Worm (Caenorhabditis elegans): ENCODE data around the gene T06A1.1.
A peak's percentile ranks its signal among the peaks of the same experiment; 100 is the strongest.

The T06A1.1 gene

ce11 chrV:1966962-1967361 is 41.6 kb upstream of the T06A1.1 start:
- no peak for TF ChIP-seq rec-8 (tag; optimal IDR thresholded peaks at IDR 0.05)
- peak; percentile 75 for TF ChIP-seq F22D6.2 (tag; optimal IDR thresholded peaks at IDR 0.05)
- TF ChIP-seq Y79H2A.3 (GFP tag; conservative IDR thresholded peaks at IDR 0.05) = no peak
- peak; percentile 33 for TF ChIP-seq nhr-80 (tag; optimal IDR thresholded peaks at IDR 0.05)

ce11 chrV:1964806-1965205 is 39.4 kb upstream of the T06A1.1 start, which contains the start of gene srj-15:
Gene srj-15 (minus strand): TSS chrV:1964906.
- TF ChIP-seq madf-3 (GFP tag; IDR thresholded peaks at IDR 0.05) (no peak), sptf-2 (GFP tag; optimal IDR thresholded peaks at IDR 0.05) (no peak), nfyb-1 (GFP tag; IDR thresholded peaks at IDR 0.05) (no peak), C06A6.2 (GFP tag; conservative IDR thresholded peaks at IDR 0.05) (no peak)

- TF ChIP-seq F55B11.4 (tag; optimal IDR thresholded peaks at IDR 0.05; ENCODE audit: borderline replicate concordance, insufficient read depth) = no peak
- TF ChIP-seq lin-54 (GFP tag; optimal IDR thresholded peaks at IDR 0.05) = no peak
- TF ChIP-seq hlh-12 (tag; optimal IDR thresholded peaks at IDR 0.05) = no peak
- TF ChIP-seq madf-3 (GFP tag; IDR thresholded peaks at IDR 0.05) = no peak
- no peak for TF ChIP-seq egl-44 (GFP tag; IDR thresholded peaks at IDR 0.05)
- TF ChIP-seq K11D2.4 (GFP tag; IDR thresholded peaks at IDR 0.05) = no peak
- TF ChIP-seq rcor-1 (GFP tag; IDR thresholded peaks at IDR 0.05) = no peak
- no peak for TF ChIP-seq lir-1 (GFP tag; conservative IDR thresholded peaks at IDR 0.05)
- TF ChIP-seq nhr-120 (GFP tag; IDR thresholded peaks at IDR 0.05) = no peak
- TF ChIP-seq attf-6 (GFP tag; IDR thresholded peaks at IDR 0.05) = no peak
- no peak for TF ChIP-seq chd-7 (tag; optimal IDR thresholded peaks at IDR 0.05)
- TF ChIP-seq akir-1 (GFP tag; optimal IDR thresholded peaks at IDR 0.05) = no peak
These were observed 36.1 kb upstream of the T06A1.1 start, which contains the start of gene Y40B10B.1 for ce11 chrV:1961453-1961852. Gene Y40B10B.1 (minus strand): TSS chrV:1961553.

- TF ChIP-seq ceh-79 (tag; optimal IDR thresholded peaks at IDR 0.05) (no peak), snpc-4 (GFP tag; optimal IDR thresholded peaks at IDR 0.05) (no peak), snpc-4 (tag; optimal IDR thresholded peaks at IDR 0.05) (no peak), zfh-2 (GFP tag; conservative IDR thresholded peaks at IDR 0.05) (no peak), F10E7.11 (tag; optimal IDR thresholded peaks at IDR 0.05) (no peak), snpc-1.1 (tag; optimal IDR thresholded peaks at IDR 0.05; ENCODE audit: insufficient read depth) (no peak)
These were observed 31.7 kb upstream of the T06A1.1 start, which contains the start of gene fipr-25 for ce11 chrV:1957110-1957509. Gene fipr-25 (plus strand): TSS chrV:1957410.

- TF ChIP-seq ceh-100 (GFP tag; IDR thresholded peaks at IDR 0.05) (no peak), hmg-1.2 (GFP tag; IDR thresholded peaks at IDR 0.05) (no peak), dpl-1 (GFP tag; optimal IDR thresholded peaks at IDR 0.05) (no peak), madf-3 (GFP tag; IDR thresholded peaks at IDR 0.05) (no peak), snpc-3.4 (tag; optimal IDR thresholded peaks at IDR 0.05) (no peak), F23B12.7 (tag; optimal IDR thresholded peaks at IDR 0.05; ENCODE audit: insufficient read depth) (no peak), dox-1 (GFP tag; IDR thresholded peaks at IDR 0.05) (no peak)
These were observed 29.9 kb upstream of the T06A1.1 start for ce11 chrV:1955246-1955645.

ce11 chrV:1945875-1946274 is 20.5 kb upstream of the T06A1.1 start:
- TF ChIP-seq ets-4 (GFP tag; optimal IDR thresholded peaks at IDR 0.05) (no peak), F22D6.2 (tag; optimal IDR thresholded peaks at IDR 0.05) (no peak), F55B11.4 (tag; optimal IDR thresholded peaks at IDR 0.05; ENCODE audit: borderline replicate concordance, insufficient read depth) (no peak), attf-3 (GFP tag; conservative IDR thresholded peaks at IDR 0.05) (no peak), C06A6.2 (GFP tag; conservative IDR thresholded peaks at IDR 0.05) (no peak)
